Fruit fly (Drosophila melanogaster): ENCODE results near the gene CG15357.

Gene CG15357

dm6 chr2L:1981726-1982367, 36.3 kb upstream of the CG15357 start, which contains the start of gene CG7289 (continued):
- TF ChIP-seq Rfx (GFP tag; IDR thresholded peaks at IDR 0.05) (no peak), CG1233 (GFP tag; optimal IDR thresholded peaks at IDR 0.05) (no peak), stwl (tag; optimal IDR thresholded peaks at IDR 0.05) (peak; percentile 75), CG9437 (GFP tag; optimal IDR thresholded peaks at IDR 0.05) (no peak), Mad (GFP tag; optimal IDR thresholded peaks at IDR 0.05) (no peak), CG14860 (GFP tag; IDR thresholded peaks at IDR 0.05; ENCODE audit: partially characterized antibody) (peak; percentile 55; the same call in 2 of the 3 replicates), Atf6 (GFP tag; IDR thresholded peaks at IDR 0.05) (no peak), MESR4 (GFP tag; optimal IDR thresholded peaks at IDR 0.05) (peak; percentile 53), D19A (tag; optimal IDR thresholded peaks at IDR 0.05) (no peak), Mes4 (GFP tag; optimal IDR thresholded peaks at IDR 0.05) (no peak), CG32767 (GFP tag; IDR thresholded peaks at IDR 0.05) (no peak), BEAF-32 (GFP tag; optimal IDR thresholded peaks at IDR 0.05) (peak; percentile 67)

dm6 chr2L:1980708-1981339, 35.3 kb upstream of the CG15357 start, which contains the start of the genes CG15356 and CG15362:
TSS of gene CG15356 (minus strand) at chr2L:1980755.
TSS of gene CG15362 (plus strand) at chr2L:1981176.
- peak; percentile 17 for TF ChIP-seq CTCF (GFP tag; optimal IDR thresholded peaks at IDR 0.05)
- TF ChIP-seq Adf1 (GFP tag; IDR thresholded peaks at IDR 0.05), result peak; percentile 25; the same call in 1 of the 2 replicates
- TF ChIP-seq CG2116 (GFP tag; optimal IDR thresholded peaks at IDR 0.05), result peak; percentile 80
- TF ChIP-seq CG7786 (GFP tag; optimal IDR thresholded peaks at IDR 0.05), result no peak
- peak; percentile 99 for TF ChIP-seq vnd (GFP tag; IDR thresholded peaks at IDR 0.05; ENCODE audit: partially characterized antibody)
- TF ChIP-seq bab2 (GFP tag; optimal IDR thresholded peaks at IDR 0.05), result no peak
- no peak for TF ChIP-seq CG7839 (tag; optimal IDR thresholded peaks at IDR 0.05)
- no peak for TF ChIP-seq Xrp1 (GFP tag; IDR thresholded peaks at IDR 0.05)
- TF ChIP-seq otp (GFP tag; IDR thresholded peaks at IDR 0.05), result 0 out of 3 replicates have a peak, but pooled peaks have one; percentile 29
- TF ChIP-seq Taf1 (GFP tag; IDR thresholded peaks at IDR 0.05), result no peak
- peak; percentile 26 for TF ChIP-seq chn (GFP tag; optimal IDR thresholded peaks at IDR 0.05)
- TF ChIP-seq CG9727 (GFP tag; optimal IDR thresholded peaks at IDR 0.05), result peak; percentile 50
- peak; percentile 29; the same call in 1 of the 3 replicates for TF ChIP-seq Aef1 (GFP tag; IDR thresholded peaks at IDR 0.05)
- TF ChIP-seq CG1602 (GFP tag; optimal IDR thresholded peaks at IDR 0.05), result peak; percentile 2
- TF ChIP-seq Fer3 (tag; optimal IDR thresholded peaks at IDR 0.05), result peak; percentile 29
- peak; percentile 60 for TF ChIP-seq CG11456 (GFP tag; IDR thresholded peaks at IDR 0.05)
- TF ChIP-seq cas (GFP tag; IDR thresholded peaks at IDR 0.05), result no peak
- TF ChIP-seq CG5245 (GFP tag; optimal IDR thresholded peaks at IDR 0.05), result no peak
- TF ChIP-seq NfI (GFP tag; optimal IDR thresholded peaks at IDR 0.05), result peak; percentile 53
- TF ChIP-seq CG17612 (GFP tag; IDR thresholded peaks at IDR 0.05), result no peak
- TF ChIP-seq CG13424 (tag; optimal IDR thresholded peaks at IDR 0.05), result peak; percentile 19
- TF ChIP-seq CG10209 (GFP tag; optimal IDR thresholded peaks at IDR 0.05), result peak; percentile 29
- TF ChIP-seq Chrac-16 (GFP tag; optimal IDR thresholded peaks at IDR 0.05), result no peak
- TF ChIP-seq p53 (GFP tag; optimal IDR thresholded peaks at IDR 0.05), result no peak
- TF ChIP-seq Camta (GFP tag; optimal IDR thresholded peaks at IDR 0.05), result peak; percentile 26
- no peak for TF ChIP-seq gsb (GFP tag; IDR thresholded peaks at IDR 0.05)
- TF ChIP-seq CG17361 (GFP tag; IDR thresholded peaks at IDR 0.05), result peak; percentile 58; the same call in 1 of the 3 replicates
- TF ChIP-seq HHEX (GFP tag; optimal IDR thresholded peaks at IDR 0.05), result peak; percentile 21
- TF ChIP-seq CG7928 (GFP tag; optimal IDR thresholded peaks at IDR 0.05), result no peak
- peak; percentile 39 for TF ChIP-seq PHDP (tag; optimal IDR thresholded peaks at IDR 0.05)
- TF ChIP-seq ci (GFP tag; IDR thresholded peaks at IDR 0.05), result no peak
- peak; percentile 98 for TF ChIP-seq hbn (GFP tag; IDR thresholded peaks at IDR 0.05; ENCODE audit: partially characterized antibody)
- peak; percentile 34 for TF ChIP-seq CG18262 (tag; optimal IDR thresholded peaks at IDR 0.05)
- TF ChIP-seq lola (GFP tag; optimal IDR thresholded peaks at IDR 0.05), result peak in 1 of 3 experiments; percentile 16
- TF ChIP-seq aop (GFP tag; IDR thresholded peaks at IDR 0.05), result no peak
- TF ChIP-seq zen (tag; optimal IDR thresholded peaks at IDR 0.05), result peak; percentile 7
- TF ChIP-seq CG32772 (GFP tag; IDR thresholded peaks at IDR 0.05), result no peak
